Fruit fly (Drosophila melanogaster) whole organism, embryonic: ENCODE data around the gene D12.

Experiments
- CG11398 ChIP-seq: fragments of 200-800 bp; sonication (Bioruptor generic); optimal IDR thresholded peaks from 2 replicates; lab custom pipeline; 2016; ENCODE audit warnings: missing biosample characterization, missing genetic modification characterization
- CG1792 ChIP-seq: fragments of 200-800 bp; sonication (Bioruptor generic); optimal IDR thresholded peaks from 2 replicates; lab custom pipeline; 2016; ENCODE audit warnings: missing biosample characterization, missing genetic modification characterization
- CG18599 ChIP-seq: fragments of 200-800 bp; sonication (Bioruptor generic); optimal IDR thresholded peaks from 3 replicates; lab custom pipeline; 2017; ENCODE audit warnings: missing biosample characterization, missing genetic modification characterization, mild to moderate bottlenecking, moderate library complexity, missing genetic modification reagents
- CG2199 ChIP-seq: fragments of 200-800 bp; sonication (Bioruptor generic); IDR thresholded peaks from 3 replicates; pipeline ENCODE4 v1.3.6; 2022; ENCODE audit warnings: missing biosample characterization, missing genetic modification characterization
- CG30020 ChIP-seq: fragments of 200-800 bp; optimal IDR thresholded peaks from 2 replicates; lab custom pipeline; 2019; ENCODE audit warnings: missing biosample characterization, mild to moderate bottlenecking, missing genetic modification characterization, moderate library complexity
- CG31388 ChIP-seq: fragments of 200-800 bp; sonication (Bioruptor generic); optimal IDR thresholded peaks from 2 replicates; lab custom pipeline; 2016; ENCODE audit warnings: missing biosample characterization, missing genetic modification characterization
- CG33213 ChIP-seq: fragments of 200-800 bp; sonication (Bioruptor generic); optimal IDR thresholded peaks from 3 replicates; lab custom pipeline; 2016; ENCODE audit warnings: missing biosample characterization, missing genetic modification characterization
- CG3838 ChIP-seq: fragments of 200-800 bp; sonication (Bioruptor generic); optimal IDR thresholded peaks from 3 replicates; lab custom pipeline; 2016; ENCODE audit warnings: missing biosample characterization, missing genetic modification characterization
- CG43689 ChIP-seq: fragments of 200-800 bp; sonication (Bioruptor generic); IDR thresholded peaks from 2 replicates; pipeline ENCODE4 v1.3.6; 2022; ENCODE audit warnings: missing biosample characterization, missing genetic modification characterization
- CG7271 ChIP-seq: fragments of 200-800 bp; sonication (Bioruptor generic); optimal IDR thresholded peaks from 2 replicates; lab custom pipeline; 2018; ENCODE audit warnings: missing biosample characterization, mild to moderate bottlenecking, missing genetic modification characterization, moderate library complexity
- CG7745 ChIP-seq: fragments of 200-800 bp; sonication (Bioruptor generic); optimal IDR thresholded peaks from 2 replicates; lab custom pipeline; 2018; ENCODE audit warnings: missing biosample characterization, mild to moderate bottlenecking, missing genetic modification characterization, moderate library complexity
- Chrac-16 ChIP-seq: fragments of 200-800 bp; sonication (Bioruptor generic); optimal IDR thresholded peaks from 3 replicates; lab custom pipeline; 2016; ENCODE audit warnings: missing biosample characterization, missing genetic modification characterization
- Drgx ChIP-seq: fragments of 200-800 bp; sonication (Bioruptor generic); IDR thresholded peaks from 2 replicates; pipeline ENCODE4 v1.3.6; 2022; ENCODE audit warnings: missing biosample characterization, missing genetic modification characterization
- HHEX ChIP-seq: fragments of 200-800 bp; sonication (Bioruptor generic); optimal IDR thresholded peaks from 3 replicates; lab custom pipeline; 2017; ENCODE audit warnings: missing biosample characterization, mild to moderate bottlenecking, missing genetic modification characterization, missing genetic modification reagents
- HLH3B ChIP-seq: fragments of 200-800 bp; sonication (Bioruptor generic); IDR thresholded peaks from 2 replicates; pipeline ENCODE4 v1.3.6; 2022; ENCODE audit warnings: missing biosample characterization, missing genetic modification characterization
- Hsf ChIP-seq: fragments of 200-800 bp; sonication (Bioruptor generic); optimal IDR thresholded peaks from 3 replicates; lab custom pipeline; 2016; ENCODE audit warnings: missing biosample characterization, missing genetic modification characterization
- Jarid2 ChIP-seq: fragments of 200-800 bp; sonication (Bioruptor generic); optimal IDR thresholded peaks from 3 replicates; lab custom pipeline; 2017; ENCODE audit warnings: mild to moderate bottlenecking, missing biosample characterization, missing genetic modification reagents, missing genetic modification characterization
- Lhr ChIP-seq: fragments of 200-800 bp; sonication (Bioruptor generic); optimal IDR thresholded peaks from 3 replicates; lab custom pipeline; 2017; ENCODE audit warnings: mild to moderate bottlenecking, missing biosample characterization, missing genetic modification reagents, missing genetic modification characterization
- Lim3 ChIP-seq: fragments of 200-800 bp; sonication (Bioruptor generic); IDR thresholded peaks from 2 replicates; pipeline ENCODE4 v1.3.6; 2022; ENCODE audit warnings: missing biosample characterization, missing genetic modification characterization
- Neu2 ChIP-seq: fragments of 200-800 bp; sonication (Bioruptor generic); optimal IDR thresholded peaks from 3 replicates; lab custom pipeline; 2016; ENCODE audit warnings: missing biosample characterization, missing genetic modification characterization, borderline replicate concordance
- NfI ChIP-seq: fragments of 200-800 bp; sonication (Bioruptor generic); optimal IDR thresholded peaks from 3 replicates; lab custom pipeline; 2018; ENCODE audit warnings: missing biosample characterization, mild to moderate bottlenecking, missing genetic modification characterization, moderate library complexity
- PHDP ChIP-seq: fragments of 200-800 bp; sonication (Bioruptor generic); optimal IDR thresholded peaks from 3 replicates; lab custom pipeline; 2018; ENCODE audit warnings: missing biosample characterization, mild to moderate bottlenecking, missing genetic modification characterization, moderate library complexity
- Rfx ChIP-seq: fragments of 200-800 bp; sonication (Bioruptor generic); IDR thresholded peaks from 2 replicates; pipeline ENCODE4 v1.3.6; 2022; ENCODE audit warnings: missing biosample characterization, missing genetic modification characterization
- Rx ChIP-seq: fragments of 200-800 bp; sonication (Bioruptor generic); IDR thresholded peaks from 2 replicates; pipeline ENCODE4 v1.3.6; 2022; ENCODE audit warnings: missing biosample characterization, missing genetic modification characterization
- Ssrp ChIP-seq: fragments of 200-800 bp; sonication (Bioruptor generic); optimal IDR thresholded peaks from 2 replicates; lab custom pipeline; 2018; ENCODE audit warnings: missing biosample characterization, mild to moderate bottlenecking, missing genetic modification characterization, moderate library complexity
- bigmax ChIP-seq: fragments of 200-800 bp; sonication (Bioruptor generic); optimal IDR thresholded peaks from 2 replicates; lab custom pipeline; 2018; ENCODE audit warnings: missing biosample characterization, mild to moderate bottlenecking, missing genetic modification characterization
- btn ChIP-seq: fragments of 200-800 bp; sonication (Bioruptor generic); optimal IDR thresholded peaks from 2 replicates; lab custom pipeline; 2016; ENCODE audit warnings: missing biosample characterization, missing genetic modification characterization
- chinmo ChIP-seq: fragments of 200-800 bp; sonication (Bioruptor generic); IDR thresholded peaks from 4 replicates; pipeline ENCODE4 v1.3.6; 2022; ENCODE audit warnings: missing biosample characterization, missing genetic modification characterization; ENCODE audit not compliant: partially characterized antibody
- da ChIP-seq: fragments of 200-800 bp; sonication (Bioruptor generic); optimal IDR thresholded peaks from 2 replicates; lab custom pipeline; 2016; ENCODE audit warnings: missing biosample characterization, missing genetic modification characterization
- esg ChIP-seq: fragments of 200-800 bp; sonication (Bioruptor generic); conservative IDR thresholded peaks from 2 replicates; pipeline ENCODE4 v1.3.6; 2022; ENCODE audit warnings: missing biosample characterization, missing genetic modification characterization
- eve ChIP-seq, 2 experiments: fragments of >200 bp; optimal IDR thresholded peaks; 2 replicates each; lab custom pipeline; 2017; ENCODE audit warnings: missing biosample characterization in 2 of 2, missing genetic modification characterization in 2 of 2
- fd102C ChIP-seq: fragments of 200-800 bp; sonication (Bioruptor generic); optimal IDR thresholded peaks from 2 replicates; lab custom pipeline; 2018; ENCODE audit warnings: missing biosample characterization, mild to moderate bottlenecking, missing genetic modification characterization, moderate library complexity
- fd96Cb ChIP-seq: fragments of 200-800 bp; sonication (Bioruptor generic); optimal IDR thresholded peaks from 2 replicates; lab custom pipeline; 2018; ENCODE audit warnings: missing biosample characterization, mild to moderate bottlenecking, missing genetic modification characterization, moderate library complexity
- gcm2 ChIP-seq: fragments of 200-800 bp; sonication (Bioruptor generic); optimal IDR thresholded peaks from 2 replicates; lab custom pipeline; 2016; ENCODE audit warnings: missing biosample characterization, missing genetic modification characterization
- jing ChIP-seq: fragments of 200-800 bp; sonication (Bioruptor generic); optimal IDR thresholded peaks from 2 replicates; lab custom pipeline; 2018; ENCODE audit warnings: missing biosample characterization, mild to moderate bottlenecking, missing genetic modification characterization
- kni ChIP-seq: fragments of 200-800 bp; sonication (Bioruptor generic); optimal IDR thresholded peaks from 3 replicates; lab custom pipeline; 2017; ENCODE audit warnings: mild to moderate bottlenecking, missing biosample characterization, missing genetic modification reagents, missing genetic modification characterization
- pan ChIP-seq, 4 experiments: fragments of >200 bp in 3 of 4; fragments of 200-800 bp in 1 of 4; sonication (Bioruptor generic) in 1 of 4; optimal IDR thresholded peaks in 3 of 4; IDR thresholded peaks in 1 of 4; 2 replicates each; pipeline versions ENCODE4 v1.3.6 to Lab custom; 2017 to 2022; ENCODE audit warnings: missing biosample characterization in 2 of 4, missing genetic modification characterization in 2 of 4, mixed read lengths in 1 of 4
- phol ChIP-seq: fragments of 200-800 bp; sonication (Bioruptor generic); optimal IDR thresholded peaks from 3 replicates; lab custom pipeline; 2018; ENCODE audit warnings: missing biosample characterization, mild to moderate bottlenecking, missing genetic modification characterization, moderate library complexity
- pita ChIP-seq: fragments of 200-800 bp; sonication (Bioruptor generic); optimal IDR thresholded peaks from 2 replicates; lab custom pipeline; 2017; ENCODE audit warnings: missing biosample characterization, mild to moderate bottlenecking, missing genetic modification characterization
- row ChIP-seq: fragments of 200-800 bp; sonication (Bioruptor generic); IDR thresholded peaks from 3 replicates; pipeline ENCODE4 v1.3.6; 2022; ENCODE audit warnings: missing biosample characterization, missing genetic modification characterization
- sima ChIP-seq: fragments of 200-800 bp; sonication (Bioruptor generic); optimal IDR thresholded peaks from 2 replicates; lab custom pipeline; 2016; ENCODE audit warnings: missing biosample characterization, missing genetic modification characterization
- slou ChIP-seq: fragments of 200-800 bp; sonication (Bioruptor generic); optimal IDR thresholded peaks from 3 replicates; lab custom pipeline; 2016; ENCODE audit warnings: missing biosample characterization, missing genetic modification characterization
- sob ChIP-seq: fragments of 200-800 bp; sonication (Bioruptor generic); IDR thresholded peaks from 2 replicates; pipeline ENCODE4 v1.3.6; 2022; ENCODE audit warnings: missing biosample characterization, missing genetic modification characterization
- unc-4 ChIP-seq: fragments of 200-800 bp; sonication (Bioruptor generic); IDR thresholded peaks from 2 replicates; pipeline ENCODE4 v1.3.6; 2022; ENCODE audit warnings: missing biosample characterization, missing genetic modification characterization; ENCODE audit not compliant: partially characterized antibody
- vfl ChIP-seq: fragments of 200-800 bp; sonication (Bioruptor generic); optimal IDR thresholded peaks from 2 replicates; lab custom pipeline; 2016; ENCODE audit warnings: missing biosample characterization, missing genetic modification characterization
- zfh2 ChIP-seq: fragments of 200-800 bp; sonication (Bioruptor generic); optimal IDR thresholded peaks from 2 replicates; lab custom pipeline; 2016; ENCODE audit warnings: missing biosample characterization, missing genetic modification characterization

D12 gene

DNA sequence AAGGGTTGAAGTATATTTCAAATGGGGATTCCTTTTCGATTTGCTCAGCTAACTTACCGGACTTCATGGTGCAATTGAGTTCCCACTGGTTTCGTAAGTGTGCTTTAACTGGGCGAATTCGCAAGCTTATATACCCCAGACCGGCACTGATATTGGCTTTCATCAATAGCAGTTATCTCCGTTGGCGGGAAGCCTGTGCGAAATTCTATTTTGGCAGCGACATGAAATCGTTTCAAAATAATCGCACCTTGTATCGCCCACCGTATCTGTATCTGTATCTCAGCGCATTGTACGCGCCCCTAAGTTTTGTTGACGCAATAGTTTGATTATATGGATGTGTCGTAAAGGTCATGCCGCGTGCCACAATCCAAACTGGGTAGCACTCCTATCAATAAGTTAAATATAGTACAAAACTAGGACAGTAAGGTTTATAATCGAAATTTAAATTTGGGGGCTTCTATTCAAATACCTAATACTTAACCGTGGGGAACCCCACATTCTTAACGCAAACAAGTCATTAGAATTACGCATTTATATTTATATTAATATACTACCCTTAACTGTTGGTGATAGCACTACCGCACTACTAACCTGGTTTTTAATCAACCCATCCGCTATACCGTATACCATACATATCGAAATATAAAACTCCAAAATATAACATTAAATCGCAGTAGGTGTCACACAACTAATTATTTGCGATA lies 41.0 kb downstream of the D12 start, which contains the start of the genes Peritrophin-15a and CG13385:
Gene Peritrophin-15a (minus strand): TSS at position 101 of the 704 bp plus-strand sequence.
Gene CG13385 (plus strand): TSS at position 654 of the 704 bp plus-strand sequence.
- TF ChIP-seq sob (GFP tag; lab: Robert Waterston, UW) = no peak
- TF ChIP-seq slou (GFP tag; lab: Kevin White, UChicago) = no peak
- no peak for TF ChIP-seq Lhr (GFP tag; lab: Kevin White, UChicago)
- no peak for TF ChIP-seq CG1792
- TF ChIP-seq CG7271 (tag; lab: Kevin White, UChicago) = no peak
- TF ChIP-seq CG33213 (GFP tag; lab: Kevin White, UChicago) = no peak
- no peak for TF ChIP-seq fd96Cb
- TF ChIP-seq chinmo (GFP tag; lab: Robert Waterston, UW) = no peak
- no peak for TF ChIP-seq gcm2
- TF ChIP-seq CG31388 (GFP tag; lab: Kevin White, UChicago) = no peak
- TF ChIP-seq Ssrp (tag; lab: Kevin White, UChicago) = no peak
- TF ChIP-seq HLH3B (GFP tag; lab: Robert Waterston, UW) = no peak
- no peak for TF ChIP-seq bigmax (GFP tag; lab: Kevin White, UChicago)
- TF ChIP-seq jing = no peak
- no peak for TF ChIP-seq Rfx (GFP tag; lab: Robert Waterston, UW)

DNA sequence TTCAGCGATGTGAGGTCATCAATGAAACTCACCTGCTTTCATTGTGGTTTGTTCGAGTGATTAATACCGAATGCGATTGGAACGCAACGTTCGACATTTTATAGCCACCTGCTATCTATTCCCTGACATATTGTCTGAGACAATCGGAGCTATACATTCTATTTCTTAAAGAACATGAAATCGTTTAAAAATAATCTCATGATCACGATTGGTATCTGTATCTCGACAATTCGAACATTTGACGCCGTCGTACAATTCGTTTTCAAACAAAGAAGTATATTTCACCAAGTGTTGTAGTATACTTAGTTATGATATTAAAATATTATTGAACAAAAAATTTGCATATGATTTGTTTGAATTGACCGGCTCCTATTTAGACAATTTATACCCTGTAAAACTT lies 42.3 kb downstream of the D12 start, which contains the start of gene Peritrophin-15b:
Gene Peritrophin-15b (minus strand): TSS at position 101 of the 400 bp plus-strand sequence.
- TF ChIP-seq CG3838 (GFP tag; lab: Kevin White, UChicago) (no peak), row (GFP tag; lab: Robert Waterston, UW) (no peak), CG11398 (GFP tag; lab: Kevin White, UChicago) (no peak), pan (optimal IDR thresholded peaks at IDR 0.05; lab: Kevin White, UChicago) (no peak), pan (GFP tag; optimal IDR thresholded peaks at IDR 0.05 in 1 of 2, IDR thresholded peaks at IDR 0.05 in 1 of 2) (no peak)

DNA sequence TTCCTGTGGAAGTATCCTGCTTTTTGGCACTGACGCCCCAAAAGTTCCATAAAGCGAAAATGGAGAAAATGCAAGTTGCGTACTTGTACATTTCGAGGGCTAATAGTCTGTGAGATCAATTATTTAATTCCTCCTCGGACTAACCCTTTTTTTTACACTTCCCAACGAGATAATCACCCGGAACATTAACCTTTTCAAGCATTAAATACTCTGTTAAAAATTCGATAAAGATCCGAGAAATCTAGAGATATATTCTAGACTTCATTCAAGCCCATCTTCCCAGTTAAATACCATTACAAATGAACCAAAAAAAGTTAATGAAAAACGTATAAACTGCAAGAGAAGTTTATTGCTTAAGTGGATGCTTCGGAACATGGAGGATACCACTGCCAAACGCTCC lies 43.0 kb downstream of the D12 start, which contains the start of gene lectin-29Ca:
Gene lectin-29Ca (minus strand): TSS at position 101 of the 400 bp plus-strand sequence.
- TF ChIP-seq vfl (GFP tag; lab: Kevin White, UChicago) (no peak), NfI (GFP tag; lab: Kevin White, UChicago) (no peak), eve (GFP tag; optimal IDR thresholded peaks at IDR 0.05; lab: Kevin White, UChicago) (no peak), unc-4 (GFP tag; lab: Robert Waterston, UW) (no peak), HHEX (no peak), sima (GFP tag; lab: Kevin White, UChicago) (no peak), CG30020 (tag; lab: Kevin White, UChicago) (no peak), Neu2 (GFP tag; lab: Kevin White, UChicago) (no peak), CG43689 (GFP tag; lab: Robert Waterston, UW) (no peak), da (no peak), esg (GFP tag; lab: Robert Waterston, UW) (no peak), Hsf (no peak), phol (no peak)

- TF ChIP-seq Jarid2 (no peak), pita (GFP tag; lab: Kevin White, UChicago) (no peak), btn (GFP tag; lab: Kevin White, UChicago) (no peak), CG2199 (GFP tag; lab: Robert Waterston, UW) (no peak), PHDP (tag; lab: Kevin White, UChicago) (no peak), Lim3 (GFP tag; lab: Robert Waterston, UW) (no peak), Chrac-16 (GFP tag; lab: Kevin White, UChicago) (no peak), kni (GFP tag; lab: Kevin White, UChicago) (no peak), fd102C (GFP tag; lab: Kevin White, UChicago) (no peak), zfh2 (GFP tag; lab: Kevin White, UChicago) (no peak), Rx (GFP tag; lab: Robert Waterston, UW) (no peak), CG18599 (GFP tag; lab: Kevin White, UChicago) (no peak), Drgx (no peak), CG7745 (tag; lab: Kevin White, UChicago) (no peak)
Measured at dm6 chr2L:8393122-8393521, 44.0 kb downstream of the D12 start, which contains the start of gene Acp29AB. TSS of gene Acp29AB (minus strand) at chr2L:8393222.
